Worm (Caenorhabditis elegans): Measurements from ENCODE around the gene F44G4.6.

DNA sequence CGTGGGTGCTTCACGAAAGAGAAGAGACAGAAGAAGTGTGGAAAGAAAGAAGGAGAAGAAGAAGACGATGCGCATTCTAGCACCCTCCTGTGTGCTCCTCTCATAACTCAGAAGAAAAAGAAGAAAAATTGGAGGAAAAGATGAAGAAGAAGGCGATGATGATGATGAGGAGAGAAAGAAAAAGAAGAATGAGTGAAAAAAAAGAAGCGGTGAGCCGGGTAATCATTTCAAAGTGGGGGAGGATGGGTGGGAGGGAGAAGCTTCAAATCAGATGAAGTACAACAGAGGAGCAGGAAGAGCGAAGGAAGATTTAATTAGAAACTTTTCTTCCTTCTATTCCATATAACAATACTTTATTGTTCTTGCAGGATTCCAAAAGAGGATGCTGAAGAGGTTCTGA lies 9.1 kb upstream of the F44G4.6 start:
- TF ChIP-seq B0310.2 (tag; optimal IDR thresholded peaks at IDR 0.05): no peak
- TF ChIP-seq flt-1 (GFP tag; IDR thresholded peaks at IDR 0.05): no peak
- no peak for TF ChIP-seq pes-1 (GFP tag; IDR thresholded peaks at IDR 0.05)
- no peak for TF ChIP-seq hnd-1 (tag; optimal IDR thresholded peaks at IDR 0.05)
